Fruit fly (Drosophila melanogaster) whole organism, embryonic: ENCODE measurements around the gene CG43675.

Experiments used
- CG10209 ChIP-seq: fragments of 200-800 bp; sonication (Bioruptor generic); optimal IDR thresholded peaks from 3 replicates; lab custom pipeline; 2017; ENCODE audit warnings: missing biosample characterization, mild to moderate bottlenecking, missing genetic modification characterization, missing genetic modification reagents
- CG1024 ChIP-seq: fragments of 200-800 bp; sonication (Bioruptor generic); IDR thresholded peaks from 2 replicates; pipeline ENCODE4 v1.3.6; 2022; ENCODE audit warnings: missing biosample characterization, missing genetic modification characterization
- CG10366 ChIP-seq: fragments of 200-800 bp; sonication (Bioruptor generic); IDR thresholded peaks from 2 replicates; pipeline ENCODE4 v1.3.6; 2022; ENCODE audit warnings: missing biosample characterization, missing genetic modification characterization
- CG13424 ChIP-seq: fragments of 200-800 bp; sonication (Bioruptor generic); optimal IDR thresholded peaks from 2 replicates; lab custom pipeline; 2019; ENCODE audit warnings: missing biosample characterization, mild to moderate bottlenecking, missing genetic modification characterization, moderate library complexity
- CG15011 ChIP-seq: fragments of 200-800 bp; sonication (Bioruptor generic); optimal IDR thresholded peaks from 3 replicates; lab custom pipeline; 2018; ENCODE audit warnings: missing biosample characterization, mild to moderate bottlenecking, missing genetic modification characterization
- CG16863 ChIP-seq: fragments of 200-800 bp; sonication (Bioruptor generic); optimal IDR thresholded peaks from 3 replicates; lab custom pipeline; 2016; ENCODE audit warnings: missing biosample characterization, missing genetic modification characterization
- CG17385 ChIP-seq: fragments of 200-800 bp; sonication (Bioruptor generic); optimal IDR thresholded peaks from 3 replicates; lab custom pipeline; 2018; ENCODE audit warnings: missing biosample characterization, mild to moderate bottlenecking, missing genetic modification characterization
- CG32532 ChIP-seq: fragments of 200-800 bp; sonication (Bioruptor generic); IDR thresholded peaks from 2 replicates; pipeline ENCODE4 v1.3.6; 2022; ENCODE audit warnings: missing biosample characterization, missing genetic modification characterization
- CG33213 ChIP-seq: fragments of 200-800 bp; sonication (Bioruptor generic); optimal IDR thresholded peaks from 3 replicates; lab custom pipeline; 2016; ENCODE audit warnings: missing biosample characterization, missing genetic modification characterization
- CG34422 ChIP-seq: fragments of 200-800 bp; sonication (Bioruptor generic); IDR thresholded peaks from 3 replicates; pipeline ENCODE4 v1.3.6; 2022; ENCODE audit warnings: missing biosample characterization, missing genetic modification characterization
- CG3726 ChIP-seq: fragments of 200-800 bp; sonication (Bioruptor generic); IDR thresholded peaks from 3 replicates; pipeline ENCODE4, ENCODE4 v1.3.6; 2022; ENCODE audit warnings: missing biosample characterization, missing genetic modification characterization
- CG43689 ChIP-seq: fragments of 200-800 bp; sonication (Bioruptor generic); IDR thresholded peaks from 2 replicates; pipeline ENCODE4 v1.3.6; 2022; ENCODE audit warnings: missing biosample characterization, missing genetic modification characterization
- CG4424 ChIP-seq: fragments of 200-800 bp; sonication (Bioruptor generic); optimal IDR thresholded peaks from 3 replicates; lab custom pipeline; 2016; ENCODE audit warnings: missing biosample characterization, missing genetic modification characterization
- CG4820 ChIP-seq: fragments of 200-800 bp; sonication (Bioruptor generic); optimal IDR thresholded peaks from 3 replicates; lab custom pipeline; 2016; ENCODE audit warnings: missing biosample characterization, missing genetic modification characterization
- CG4854 ChIP-seq: fragments of 200-800 bp; sonication (Bioruptor generic); optimal IDR thresholded peaks from 2 replicates; lab custom pipeline; 2016; ENCODE audit warnings: missing biosample characterization, missing genetic modification characterization, inconsistent platforms
- CG6683 ChIP-seq: fragments of 200-800 bp; sonication (Bioruptor generic); optimal IDR thresholded peaks from 2 replicates; lab custom pipeline; 2017; ENCODE audit warnings: missing biosample characterization, mild to moderate bottlenecking, missing genetic modification characterization, missing genetic modification reagents
- CG7357 ChIP-seq: fragments of 200-800 bp; sonication (Bioruptor generic); IDR thresholded peaks from 3 replicates; pipeline ENCODE4 v1.3.6; 2022; ENCODE audit warnings: missing biosample characterization, missing genetic modification characterization
- CG7745 ChIP-seq: fragments of 200-800 bp; sonication (Bioruptor generic); optimal IDR thresholded peaks from 2 replicates; lab custom pipeline; 2018; ENCODE audit warnings: missing biosample characterization, mild to moderate bottlenecking, missing genetic modification characterization, moderate library complexity
- CTCF ChIP-seq: fragments of 200-800 bp; sonication (Bioruptor generic); optimal IDR thresholded peaks from 2 replicates; lab custom pipeline; 2017; ENCODE audit warnings: missing biosample characterization, mild to moderate bottlenecking, missing genetic modification characterization, moderate library complexity
- CoRest ChIP-seq: fragments of 200-800 bp; sonication (Bioruptor generic); optimal IDR thresholded peaks from 3 replicates; lab custom pipeline; 2018; ENCODE audit warnings: missing biosample characterization, mild to moderate bottlenecking, missing genetic modification characterization, moderate library complexity
- D ChIP-seq, 2 experiments: fragments of 200-800 bp in 1 of 2; fragments of >200 bp in 1 of 2; sonication (Bioruptor generic) in 1 of 2; optimal IDR thresholded peaks; 2 replicates in 1 of 2; 3 replicates in 1 of 2; lab custom pipeline; 2017; ENCODE audit warnings: mild to moderate bottlenecking in 1 of 2, missing biosample characterization in 1 of 2, missing genetic modification characterization in 1 of 2, missing genetic modification reagents in 1 of 2
- Dek ChIP-seq: fragments of 200-800 bp; sonication (Bioruptor generic); optimal IDR thresholded peaks from 3 replicates; lab custom pipeline; 2019; ENCODE audit warnings: missing biosample characterization, mild to moderate bottlenecking, missing genetic modification characterization, moderate library complexity
- Dll ChIP-seq: fragments of 200-800 bp; sonication (Bioruptor generic); IDR thresholded peaks from 4 replicates; pipeline ENCODE4 v1.3.6; 2022; ENCODE audit warnings: missing biosample characterization, missing genetic modification characterization; ENCODE audit not compliant: partially characterized antibody
- Drgx ChIP-seq: fragments of 200-800 bp; sonication (Bioruptor generic); IDR thresholded peaks from 2 replicates; pipeline ENCODE4 v1.3.6; 2022; ENCODE audit warnings: missing biosample characterization, missing genetic modification characterization
- Fer1 ChIP-seq: fragments of 200-800 bp; sonication (Bioruptor generic); optimal IDR thresholded peaks from 2 replicates; lab custom pipeline; 2017; ENCODE audit warnings: missing biosample characterization, mild to moderate bottlenecking, missing genetic modification characterization
- Fer3 ChIP-seq: fragments of 200-800 bp; sonication (Bioruptor generic); optimal IDR thresholded peaks from 2 replicates; lab custom pipeline; 2018; ENCODE audit warnings: missing biosample characterization, mild to moderate bottlenecking, missing genetic modification characterization, moderate library complexity
- HLHmδ ChIP-seq: fragments of 200-800 bp; sonication (Bioruptor generic); optimal IDR thresholded peaks from 2 replicates; lab custom pipeline; 2018; ENCODE audit warnings: missing biosample characterization, mild to moderate bottlenecking, missing genetic modification characterization, moderate library complexity
- MESR4 ChIP-seq: fragments of 200-800 bp; sonication (Bioruptor generic); optimal IDR thresholded peaks from 2 replicates; lab custom pipeline; 2018; ENCODE audit warnings: missing biosample characterization, mild to moderate bottlenecking, missing genetic modification characterization, moderate library complexity
- Mad ChIP-seq: fragments of 200-800 bp; sonication (Bioruptor generic); optimal IDR thresholded peaks from 2 replicates; lab custom pipeline; 2016; ENCODE audit warnings: missing biosample characterization, missing genetic modification characterization
- Nf-YC ChIP-seq: fragments of 200-800 bp; optimal IDR thresholded peaks from 3 replicates; lab custom pipeline; 2019; ENCODE audit warnings: missing biosample characterization, mild to moderate bottlenecking, missing genetic modification characterization, moderate library complexity
- Sry-δ ChIP-seq: fragments of 200-800 bp; sonication (Bioruptor generic); optimal IDR thresholded peaks from 2 replicates; lab custom pipeline; 2016; ENCODE audit warnings: missing biosample characterization, missing genetic modification characterization
- Ssrp ChIP-seq: fragments of 200-800 bp; sonication (Bioruptor generic); optimal IDR thresholded peaks from 2 replicates; lab custom pipeline; 2018; ENCODE audit warnings: missing biosample characterization, mild to moderate bottlenecking, missing genetic modification characterization, moderate library complexity
- Trl ChIP-seq, 3 experiments: fragments of >200 bp in 2 of 3; fragments of 200-800 bp in 1 of 3; sonication (Bioruptor generic) in 1 of 3; optimal IDR thresholded peaks; 2 replicates in 1 of 3; 3 replicates in 2 of 3; lab custom pipeline; 2016 to 2017; ENCODE audit warnings: missing biosample characterization in 1 of 3, missing genetic modification characterization in 1 of 3
- ato ChIP-seq: fragments of 200-800 bp; sonication (Bioruptor generic); IDR thresholded peaks from 2 replicates; pipeline ENCODE4 v1.3.6; 2022; ENCODE audit warnings: missing biosample characterization, missing genetic modification characterization; ENCODE audit not compliant: partially characterized antibody
- chinmo ChIP-seq: fragments of 200-800 bp; sonication (Bioruptor generic); IDR thresholded peaks from 4 replicates; pipeline ENCODE4 v1.3.6; 2022; ENCODE audit warnings: missing biosample characterization, missing genetic modification characterization; ENCODE audit not compliant: partially characterized antibody
- crp ChIP-seq, 2 experiments: fragments of 200-800 bp; sonication (Bioruptor generic); optimal IDR thresholded peaks; 2 replicates in 1 of 2; 3 replicates in 1 of 2; lab custom pipeline; 2017; ENCODE audit warnings: missing biosample characterization in 2 of 2, missing genetic modification characterization in 2 of 2, mild to moderate bottlenecking in 1 of 2, moderate library complexity in 1 of 2
- eve ChIP-seq, 2 experiments: fragments of >200 bp; optimal IDR thresholded peaks; 2 replicates each; lab custom pipeline; 2017; ENCODE audit warnings: missing biosample characterization in 2 of 2, missing genetic modification characterization in 2 of 2
- jigr1 ChIP-seq: fragments of 200-800 bp; sonication (Bioruptor generic); IDR thresholded peaks from 3 replicates; pipeline ENCODE4 v1.3.6; 2022; ENCODE audit warnings: missing biosample characterization, missing genetic modification characterization
- lbe ChIP-seq: fragments of 200-800 bp; sonication (Bioruptor generic); optimal IDR thresholded peaks from 2 replicates; lab custom pipeline; 2016; ENCODE audit warnings: missing biosample characterization, mild to moderate bottlenecking, missing genetic modification characterization
- lilli ChIP-seq: fragments of 200-800 bp; sonication (Bioruptor generic); optimal IDR thresholded peaks from 3 replicates; lab custom pipeline; 2016; ENCODE audit warnings: missing biosample characterization, missing genetic modification characterization
- pzg ChIP-seq: fragments of 200-800 bp; sonication (Bioruptor generic); optimal IDR thresholded peaks from 3 replicates; lab custom pipeline; 2018; ENCODE audit warnings: missing biosample characterization, mild to moderate bottlenecking, missing genetic modification characterization, moderate library complexity
- sd ChIP-seq: fragments of 200-800 bp; sonication (Bioruptor generic); optimal IDR thresholded peaks from 3 replicates; lab custom pipeline; 2018; ENCODE audit warnings: missing biosample characterization, mild to moderate bottlenecking, missing genetic modification characterization, moderate library complexity
- stwl ChIP-seq: fragments of 200-800 bp; sonication (Bioruptor generic); optimal IDR thresholded peaks from 3 replicates; lab custom pipeline; 2018; ENCODE audit warnings: missing biosample characterization, mild to moderate bottlenecking, missing genetic modification characterization, moderate library complexity
- tap ChIP-seq: fragments of 200-800 bp; optimal IDR thresholded peaks from 3 replicates; lab custom pipeline; 2019; ENCODE audit warnings: missing biosample characterization, mild to moderate bottlenecking, missing genetic modification characterization, moderate library complexity
- tll ChIP-seq, 2 experiments: fragments of 200-800 bp in 1 of 2; fragments of >200 bp in 1 of 2; sonication (Bioruptor generic) in 1 of 2; optimal IDR thresholded peaks; 2 replicates each; lab custom pipeline; 2017 to 2019; ENCODE audit warnings: missing biosample characterization in 2 of 2, missing genetic modification characterization in 2 of 2, mild to moderate bottlenecking in 1 of 2, moderate library complexity in 1 of 2
- trem ChIP-seq: fragments of 200-800 bp; optimal IDR thresholded peaks from 3 replicates; lab custom pipeline; 2019; ENCODE audit warnings: missing biosample characterization, mild to moderate bottlenecking, missing genetic modification characterization, moderate library complexity
- twi ChIP-seq: fragments of 200-800 bp; optimal IDR thresholded peaks from 2 replicates; lab custom pipeline; 2019; ENCODE audit warnings: missing biosample characterization, mild to moderate bottlenecking, missing genetic modification characterization, moderate library complexity
- unpg ChIP-seq: fragments of 200-800 bp; sonication (Bioruptor generic); optimal IDR thresholded peaks from 3 replicates; lab custom pipeline; 2018; ENCODE audit warnings: missing biosample characterization, mild to moderate bottlenecking, missing genetic modification characterization, moderate library complexity

CG43675 gene

DNA sequence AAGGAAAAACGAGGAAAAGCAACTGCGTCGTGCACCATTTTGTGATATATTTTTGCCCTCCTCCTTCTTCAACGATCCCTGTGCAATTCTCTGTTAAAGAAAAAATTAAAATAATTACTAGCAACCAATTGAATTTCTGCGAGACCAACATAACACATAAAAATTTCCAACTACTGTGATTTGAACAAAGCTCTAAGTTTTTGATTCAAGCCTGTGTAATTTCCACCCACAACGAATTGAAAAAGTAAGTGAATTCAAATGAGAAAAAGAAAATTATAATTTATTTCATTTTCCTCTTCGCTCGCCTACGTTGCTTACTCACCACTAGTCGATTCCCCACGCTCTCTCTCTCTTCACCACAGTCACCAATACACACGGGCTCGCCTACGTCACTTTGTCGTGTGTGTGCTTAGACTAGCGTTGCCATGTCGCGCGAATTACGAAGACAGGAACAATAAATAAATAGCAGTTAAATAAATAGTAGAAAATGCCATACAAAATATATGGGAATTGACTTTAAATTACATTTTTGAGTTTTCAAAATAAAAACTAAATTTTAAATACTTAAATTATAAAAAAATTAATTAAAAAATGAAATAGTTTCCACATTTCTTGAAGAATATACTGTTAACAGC is 12.9 kb upstream of the CG43675 start (continued):
- TF ChIP-seq crp (GFP tag; optimal IDR thresholded peaks at IDR 0.05; lab: Kevin White, UChicago), result no peak
- peak; percentile 40 for TF ChIP-seq CTCF (GFP tag; lab: Kevin White, UChicago)
- TF ChIP-seq CG1024, result no peak
- peak; percentile 65 for TF ChIP-seq unpg
- TF ChIP-seq CG17385, result peak; percentile 48
- TF ChIP-seq CG10366, result peak; percentile 7; the same call in 1 of the 2 replicates
- TF ChIP-seq HLHmδ, result peak; percentile 96
- TF ChIP-seq CG7357 (GFP tag; lab: Robert Waterston, UW), result 0 out of 3 replicates have a peak, but pooled peaks have one; percentile 9
- peak; percentile 56 for TF ChIP-seq CG15011
- peak; percentile 34; the same call in 1 of the 3 replicates for TF ChIP-seq CG34422 (GFP tag; lab: Robert Waterston, UW)
- no peak for TF ChIP-seq CG4820 (GFP tag; lab: Kevin White, UChicago)
- no peak for TF ChIP-seq twi (tag; lab: Kevin White, UChicago)
- no peak for TF ChIP-seq CG43689
- no peak for TF ChIP-seq Ssrp
- TF ChIP-seq CG6683 (GFP tag; lab: Kevin White, UChicago), result peak; percentile 62
- TF ChIP-seq sd (tag; lab: Kevin White, UChicago), result peak; percentile 13
- TF ChIP-seq Dll (GFP tag; lab: Robert Waterston, UW), result no peak
- TF ChIP-seq CG33213, result peak; percentile 8
- no peak for TF ChIP-seq jigr1 (GFP tag; lab: Robert Waterston, UW)
- TF ChIP-seq CG13424 (tag; lab: Kevin White, UChicago), result peak; percentile 64
- TF ChIP-seq lbe (GFP tag; lab: Kevin White, UChicago), result peak; percentile 63
- peak; percentile 26 for TF ChIP-seq CoRest (tag; lab: Kevin White, UChicago)
- TF ChIP-seq CG4424 (GFP tag; lab: Kevin White, UChicago), result peak; percentile 24
- TF ChIP-seq trem (tag; lab: Kevin White, UChicago), result peak; percentile 63
- TF ChIP-seq MESR4 (GFP tag; lab: Kevin White, UChicago), result peak; percentile 10
- peak; percentile 20 for TF ChIP-seq lilli (GFP tag; lab: Kevin White, UChicago)
- peak in 1 of 2 experiments; percentile 71 for TF ChIP-seq eve (GFP tag; optimal IDR thresholded peaks at IDR 0.05; lab: Kevin White, UChicago)
- TF ChIP-seq CG7745 (tag; lab: Kevin White, UChicago), result peak; percentile 66
- TF ChIP-seq Trl (optimal IDR thresholded peaks at IDR 0.05; lab: Kevin White, UChicago), result peak; percentile 61 to 67
- peak; percentile 47 for TF ChIP-seq Trl (GFP tag; optimal IDR thresholded peaks at IDR 0.05; lab: Kevin White, UChicago)
- peak; percentile 70 for TF ChIP-seq tap (tag; lab: Kevin White, UChicago)
- no peak for TF ChIP-seq D (optimal IDR thresholded peaks at IDR 0.05; lab: Kevin White, UChicago)
- peak; percentile 13 for TF ChIP-seq D (GFP tag; optimal IDR thresholded peaks at IDR 0.05; lab: Kevin White, UChicago)
- TF ChIP-seq pzg, result no peak
- 0 out of 2 replicates have a peak, but pooled peaks have one; percentile 15 for TF ChIP-seq CG32532 (GFP tag; lab: Robert Waterston, UW)
- peak; percentile 17 for TF ChIP-seq CG10209 (GFP tag; lab: Kevin White, UChicago)
- peak; percentile 55 for TF ChIP-seq stwl
- TF ChIP-seq CG16863, result no peak
- peak; percentile 62; the same call in 2 of the 4 replicates for TF ChIP-seq chinmo (GFP tag; lab: Robert Waterston, UW)
- TF ChIP-seq Sry-δ (GFP tag; lab: Kevin White, UChicago), result no peak
- TF ChIP-seq Fer1 (GFP tag; lab: Kevin White, UChicago), result peak; percentile 80
- no peak for TF ChIP-seq CG3726 (GFP tag; lab: Robert Waterston, UW)
- no peak for TF ChIP-seq ato (GFP tag; lab: Robert Waterston, UW)
- TF ChIP-seq CG4854 (GFP tag; lab: Kevin White, UChicago), result peak; percentile 39
- peak; percentile 29 for TF ChIP-seq Dek (tag; lab: Kevin White, UChicago)
- peak; percentile 67 for TF ChIP-seq Fer3
- TF ChIP-seq tll (GFP tag; optimal IDR thresholded peaks at IDR 0.05; lab: Kevin White, UChicago), result no peak
- TF ChIP-seq Drgx (GFP tag; lab: Robert Waterston, UW), result peak; percentile 34
- TF ChIP-seq Nf-YC, result peak; percentile 57
- no peak for TF ChIP-seq Mad (GFP tag; lab: Kevin White, UChicago)
